Fruit fly (Drosophila melanogaster) whole organism, prepupa: ENCODE data around the gene CG42507.

Experiments
- Blimp-1 ChIP-seq: fragments of 200-800 bp; sonication (Bioruptor generic); optimal IDR thresholded peaks from 3 replicates; lab custom pipeline; 2017; ENCODE audit warnings: missing biosample characterization, missing genetic modification characterization, mild to moderate bottlenecking, moderate library complexity, missing genetic modification reagents
- CG10631 ChIP-seq: fragments of 200-800 bp; sonication (Bioruptor generic); optimal IDR thresholded peaks from 2 replicates; lab custom pipeline; 2016; ENCODE audit warnings: missing biosample characterization, missing genetic modification characterization
- CG10669 ChIP-seq: fragments of 200-800 bp; sonication (Bioruptor generic); optimal IDR thresholded peaks from 3 replicates; lab custom pipeline; 2018; ENCODE audit warnings: missing biosample characterization, mild to moderate bottlenecking, missing genetic modification characterization, moderate library complexity
- CG11294 ChIP-seq: fragments of 200-800 bp; sonication (Bioruptor generic); IDR thresholded peaks from 2 replicates; pipeline ENCODE4 v1.3.6; 2022; ENCODE audit warnings: missing biosample characterization, missing genetic modification characterization
- CG15336 ChIP-seq: fragments of 200-800 bp; sonication (Bioruptor generic); IDR thresholded peaks from 2 replicates; pipeline ENCODE4 v1.3.6; 2022; ENCODE audit warnings: missing biosample characterization, missing genetic modification characterization
- CG1621 ChIP-seq: fragments of 200-800 bp; sonication (Bioruptor generic); optimal IDR thresholded peaks from 3 replicates; lab custom pipeline; 2018; ENCODE audit warnings: missing biosample characterization, mild to moderate bottlenecking, missing genetic modification characterization
- CG16779 ChIP-seq: fragments of 200-800 bp; sonication (Bioruptor generic); optimal IDR thresholded peaks from 3 replicates; lab custom pipeline; 2017; ENCODE audit warnings: missing biosample characterization, mild to moderate bottlenecking, missing genetic modification characterization
- CG3032 ChIP-seq: fragments of 200-800 bp; optimal IDR thresholded peaks from 2 replicates; lab custom pipeline; 2019; ENCODE audit warnings: missing biosample characterization, mild to moderate bottlenecking, missing genetic modification characterization, moderate library complexity
- CG31627 ChIP-seq: fragments of 200-800 bp; sonication (Bioruptor generic); optimal IDR thresholded peaks from 3 replicates; lab custom pipeline; 2016; ENCODE audit warnings: missing biosample characterization, missing genetic modification characterization
- CG32006 ChIP-seq: fragments of 200-800 bp; sonication (Bioruptor generic); optimal IDR thresholded peaks from 3 replicates; lab custom pipeline; 2017; ENCODE audit warnings: missing biosample characterization, mild to moderate bottlenecking, missing genetic modification characterization
- CG34406 ChIP-seq: fragments of 200-800 bp; sonication (Bioruptor generic); optimal IDR thresholded peaks from 3 replicates; lab custom pipeline; 2016; ENCODE audit warnings: missing biosample characterization, missing genetic modification characterization
- CG4318 ChIP-seq: fragments of 200-800 bp; sonication (Bioruptor generic); optimal IDR thresholded peaks from 3 replicates; lab custom pipeline; 2017; ENCODE audit warnings: missing biosample characterization, mild to moderate bottlenecking, missing genetic modification characterization
- CG6276 ChIP-seq: fragments of 200-800 bp; sonication (Bioruptor generic); optimal IDR thresholded peaks from 2 replicates; lab custom pipeline; 2017; ENCODE audit warnings: missing biosample characterization, mild to moderate bottlenecking, missing genetic modification characterization
- CG6792 ChIP-seq: fragments of 200-800 bp; sonication (Bioruptor generic); optimal IDR thresholded peaks from 3 replicates; lab custom pipeline; 2016; ENCODE audit warnings: missing biosample characterization, missing genetic modification characterization
- CG6808 ChIP-seq: fragments of 200-800 bp; sonication (Bioruptor generic); optimal IDR thresholded peaks from 3 replicates; lab custom pipeline; 2017; ENCODE audit warnings: missing biosample characterization, missing genetic modification characterization, mild to moderate bottlenecking, moderate library complexity, missing genetic modification reagents
- CG7368 ChIP-seq: fragments of 200-800 bp; sonication (Bioruptor generic); optimal IDR thresholded peaks from 3 replicates; lab custom pipeline; 2016; ENCODE audit warnings: missing biosample characterization, missing genetic modification characterization
- CG8319 ChIP-seq: fragments of 200-800 bp; sonication (Bioruptor generic); optimal IDR thresholded peaks from 3 replicates; lab custom pipeline; 2016; ENCODE audit warnings: missing biosample characterization, missing genetic modification characterization
- CG8632 ChIP-seq: fragments of 200-800 bp; sonication (Bioruptor generic); optimal IDR thresholded peaks from 3 replicates; lab custom pipeline; 2016; ENCODE audit warnings: missing biosample characterization, missing genetic modification characterization
- CG9139 ChIP-seq: fragments of 200-800 bp; sonication (Bioruptor generic); optimal IDR thresholded peaks from 3 replicates; lab custom pipeline; 2017; ENCODE audit warnings: missing biosample characterization, mild to moderate bottlenecking, missing genetic modification characterization
- Eip75B ChIP-seq: fragments of 200-800 bp; sonication (Bioruptor generic); optimal IDR thresholded peaks from 3 replicates; lab custom pipeline; 2016; ENCODE audit warnings: missing biosample characterization, missing genetic modification characterization
- Ets21C ChIP-seq: fragments of 200-800 bp; sonication (Bioruptor generic); optimal IDR thresholded peaks from 3 replicates; lab custom pipeline; 2016; ENCODE audit warnings: missing biosample characterization, missing genetic modification characterization
- Gug ChIP-seq: fragments of 200-800 bp; sonication (Bioruptor generic); IDR thresholded peaks from 2 replicates; pipeline ENCODE4 v1.3.6; 2022; ENCODE audit warnings: missing biosample characterization, missing genetic modification characterization
- Hr38 ChIP-seq: sonication (Bioruptor generic); optimal IDR thresholded peaks from 2 replicates; lab custom pipeline; 2016; ENCODE audit warnings: missing biosample characterization, missing genetic modification characterization
- Hr4 ChIP-seq: fragments of 200-800 bp; sonication (Bioruptor generic); optimal IDR thresholded peaks from 3 replicates; lab custom pipeline; 2016; ENCODE audit warnings: missing biosample characterization, missing genetic modification characterization
- Lpt ChIP-seq: fragments of 200-800 bp; sonication (Bioruptor generic); optimal IDR thresholded peaks from 3 replicates; lab custom pipeline; 2016; ENCODE audit warnings: missing biosample characterization, missing genetic modification characterization
- Met ChIP-seq: fragments of 200-800 bp; sonication (Bioruptor generic); optimal IDR thresholded peaks from 3 replicates; lab custom pipeline; 2016; ENCODE audit warnings: missing biosample characterization, missing genetic modification characterization
- Sox14 ChIP-seq: fragments of 200-800 bp; sonication (Bioruptor generic); optimal IDR thresholded peaks from 3 replicates; lab custom pipeline; 2016; ENCODE audit warnings: missing biosample characterization, missing genetic modification characterization
- Sox15 ChIP-seq: fragments of 200-800 bp; sonication (Bioruptor generic); optimal IDR thresholded peaks from 3 replicates; lab custom pipeline; 2016; ENCODE audit warnings: missing biosample characterization, missing genetic modification characterization
- achi ChIP-seq: fragments of 200-800 bp; sonication (Bioruptor generic); optimal IDR thresholded peaks from 3 replicates; lab custom pipeline; 2016; ENCODE audit warnings: missing biosample characterization, missing genetic modification characterization
- acj6 ChIP-seq: fragments of 200-800 bp; sonication (Bioruptor generic); optimal IDR thresholded peaks from 3 replicates; lab custom pipeline; 2016; ENCODE audit warnings: missing biosample characterization, missing genetic modification characterization
- cyc ChIP-seq: fragments of 200-800 bp; sonication (Bioruptor generic); optimal IDR thresholded peaks from 3 replicates; lab custom pipeline; 2016; ENCODE audit warnings: missing biosample characterization, missing genetic modification characterization
- dac ChIP-seq: fragments of 200-800 bp; sonication (Bioruptor generic); optimal IDR thresholded peaks from 2 replicates; lab custom pipeline; 2017; ENCODE audit warnings: missing biosample characterization, mild to moderate bottlenecking, missing genetic modification characterization
- eg ChIP-seq: fragments of 200-800 bp; sonication (Bioruptor generic); IDR thresholded peaks from 3 replicates; pipeline ENCODE4 v1.3.6; 2022; ENCODE audit warnings: missing biosample characterization, missing genetic modification characterization
- fd59A ChIP-seq: fragments of 200-800 bp; sonication (Bioruptor generic); optimal IDR thresholded peaks from 2 replicates; lab custom pipeline; 2017; ENCODE audit warnings: missing biosample characterization, mild to moderate bottlenecking, missing genetic modification characterization, missing genetic modification reagents
- fkh ChIP-seq: fragments of 200-800 bp; sonication (Bioruptor generic); optimal IDR thresholded peaks from 3 replicates; lab custom pipeline; 2017; ENCODE audit warnings: missing biosample characterization, mild to moderate bottlenecking, missing genetic modification characterization, moderate library complexity
- net ChIP-seq: fragments of 200-800 bp; sonication (Bioruptor generic); optimal IDR thresholded peaks from 3 replicates; lab custom pipeline; 2016; ENCODE audit warnings: missing biosample characterization, missing genetic modification characterization
- pdm3 ChIP-seq: fragments of 200-800 bp; sonication (Bioruptor generic); optimal IDR thresholded peaks from 3 replicates; lab custom pipeline; 2016; ENCODE audit warnings: missing biosample characterization, missing genetic modification characterization
- salr ChIP-seq, 2 experiments: fragments of 200-800 bp; sonication (Bioruptor generic); optimal IDR thresholded peaks; 3 replicates each; lab custom pipeline; 2016 to 2018; ENCODE audit warnings: missing biosample characterization in 2 of 2, missing genetic modification characterization in 2 of 2, mild to moderate bottlenecking in 1 of 2
- spab ChIP-seq: fragments of 200-800 bp; sonication (Bioruptor generic); optimal IDR thresholded peaks from 2 replicates; lab custom pipeline; 2017; ENCODE audit warnings: missing biosample characterization, mild to moderate bottlenecking, missing genetic modification characterization, missing genetic modification reagents
- svp ChIP-seq: fragments of 200-800 bp; sonication (Bioruptor generic); peaks from one replicate; lab custom pipeline; 2016; ENCODE audit warnings: missing biosample characterization, missing genetic modification characterization
- topi ChIP-seq: fragments of 200-800 bp; sonication (Bioruptor generic); optimal IDR thresholded peaks from 3 replicates; lab custom pipeline; 2016; ENCODE audit warnings: missing biosample characterization, missing genetic modification characterization
- vri ChIP-seq: fragments of 200-800 bp; sonication (Bioruptor generic); optimal IDR thresholded peaks from 3 replicates; lab custom pipeline; 2016; ENCODE audit warnings: missing biosample characterization, mild to moderate bottlenecking, missing genetic modification characterization

Gene CG42507

DNA sequence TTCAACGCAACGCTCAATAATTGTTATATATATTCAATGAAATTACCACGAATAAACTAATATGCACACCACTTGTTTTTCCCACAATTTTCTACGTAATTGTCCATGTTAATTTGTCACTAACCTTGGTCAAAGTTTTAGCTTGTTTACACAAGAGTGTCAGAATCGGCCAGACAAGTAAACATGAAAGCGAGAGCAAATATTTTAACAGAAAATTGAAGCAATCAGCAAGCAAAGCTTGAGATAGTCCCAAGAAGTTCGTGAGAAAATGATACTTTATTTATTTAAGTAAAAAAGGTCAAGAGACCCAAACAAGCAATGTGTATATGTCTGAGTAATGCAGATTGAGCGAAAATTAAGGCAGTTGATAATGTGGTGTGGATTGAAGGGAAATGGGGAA lies 49.7 kb downstream of the CG42507 start (continued):
- no peak for TF ChIP-seq CG8632
- no peak for TF ChIP-seq CG6276 (GFP tag; lab: Kevin White, UChicago)
- no peak for TF ChIP-seq Sox15 (GFP tag; lab: Kevin White, UChicago)
- no peak for TF ChIP-seq CG15336 (GFP tag; lab: Robert Waterston, UW)
- TF ChIP-seq Lpt (GFP tag; lab: Kevin White, UChicago) = no peak
- TF ChIP-seq achi (GFP tag; lab: Kevin White, UChicago) = no peak
- no peak for TF ChIP-seq CG11294
- no peak for TF ChIP-seq Hr4 (GFP tag; lab: Kevin White, UChicago)
- TF ChIP-seq CG10631 (GFP tag; lab: Kevin White, UChicago) = no peak
- TF ChIP-seq CG31627 (GFP tag; lab: Kevin White, UChicago) = no peak
- TF ChIP-seq pdm3 (GFP tag; lab: Kevin White, UChicago) = no peak
- TF ChIP-seq vri = peak; percentile 48
- no peak for TF ChIP-seq CG6808 (GFP tag; lab: Kevin White, UChicago)
- TF ChIP-seq Hr38 (GFP tag; lab: Kevin White, UChicago) = no peak
- no peak for TF ChIP-seq CG9139 (GFP tag; lab: Kevin White, UChicago)
- no peak for TF ChIP-seq CG3032 (tag; lab: Kevin White, UChicago)
- TF ChIP-seq net (GFP tag; lab: Kevin White, UChicago) = no peak
- TF ChIP-seq Blimp-1 (GFP tag; lab: Kevin White, UChicago) = peak; percentile 11

dm6 chr3L:14706461-14706880 lies 51.3 kb downstream of the CG42507 start:
- TF ChIP-seq CG7368 (GFP tag; lab: Kevin White, UChicago) (peak; percentile 14), CG4318 (GFP tag; lab: Kevin White, UChicago) (no peak), CG32006 (GFP tag; lab: Kevin White, UChicago) (no peak), CG10669 (no peak), CG31627 (GFP tag; lab: Kevin White, UChicago) (no peak), vri (peak; percentile 42), eg (GFP tag; lab: Robert Waterston, UW) (no peak), CG9139 (GFP tag; lab: Kevin White, UChicago) (peak; percentile 60), CG8319 (GFP tag; lab: Kevin White, UChicago) (no peak), Eip75B (GFP tag; lab: Kevin White, UChicago) (peak; percentile 40), topi (GFP tag; lab: Kevin White, UChicago) (peak; percentile 9), Lpt (GFP tag; lab: Kevin White, UChicago) (no peak), Gug (GFP tag; lab: Robert Waterston, UW) (no peak), net (GFP tag; lab: Kevin White, UChicago) (peak; percentile 15), fd59A (no peak), acj6 (GFP tag; lab: Kevin White, UChicago) (no peak), svp (GFP tag; lab: Kevin White, UChicago) (peak; percentile 84), Met (GFP tag; lab: Kevin White, UChicago) (peak; percentile 29), CG10631 (GFP tag; lab: Kevin White, UChicago) (no peak), Blimp-1 (GFP tag; lab: Kevin White, UChicago) (peak; percentile 9), CG16779 (peak; percentile 32), achi (GFP tag; lab: Kevin White, UChicago) (peak; percentile 26), Sox14 (GFP tag; lab: Kevin White, UChicago) (peak; percentile 9), CG6792 (GFP tag; lab: Kevin White, UChicago) (no peak), dac (GFP tag; lab: Kevin White, UChicago) (no peak), Hr4 (GFP tag; lab: Kevin White, UChicago) (no peak), CG15336 (GFP tag; lab: Robert Waterston, UW) (no peak), Ets21C (GFP tag; lab: Kevin White, UChicago) (no peak), CG1621 (tag; lab: Kevin White, UChicago) (peak; percentile 65), Sox15 (GFP tag; lab: Kevin White, UChicago) (no peak)
- TF ChIP-seq, all 60 proteins: peak for 13

dm6 chr3L:14705164-14705563 lies 52.6 kb downstream of the CG42507 start, which contains the start of gene CG13476:
Gene CG13476, plus strand, starts transcription at chr3L:14705464.
- TF ChIP-seq CG31627 (GFP tag; lab: Kevin White, UChicago) (no peak), CG1621 (tag; lab: Kevin White, UChicago) (no peak), CG16779 (no peak), Gug (GFP tag; lab: Robert Waterston, UW) (no peak), fkh (GFP tag; lab: Kevin White, UChicago) (no peak), spab (GFP tag; lab: Kevin White, UChicago) (no peak), cyc (no peak), Met (GFP tag; lab: Kevin White, UChicago) (no peak), Lpt (GFP tag; lab: Kevin White, UChicago) (no peak), CG34406 (GFP tag; lab: Kevin White, UChicago) (no peak), topi (GFP tag; lab: Kevin White, UChicago) (no peak), CG15336 (GFP tag; lab: Robert Waterston, UW) (no peak), salr (GFP tag; optimal IDR thresholded peaks at IDR 0.05; lab: Kevin White, UChicago) (no peak), pdm3 (GFP tag; lab: Kevin White, UChicago) (no peak), CG10669 (no peak), CG7368 (GFP tag; lab: Kevin White, UChicago) (no peak)
